Worm (Caenorhabditis elegans) whole organism, L2 larva: Measurements from ENCODE around the gene K08C7.6.

ENCODE experiments used
- R02D3.7 ChIP-seq: fragments of 150-350 bp; optimal IDR thresholded peaks from 2 replicates; lab custom pipeline; 2014; ENCODE audit warnings: missing biosample characterization, missing genetic modification characterization
- alr-1 ChIP-seq: fragments of 150-350 bp; optimal IDR thresholded peaks from 2 replicates; lab custom pipeline; 2014; ENCODE audit warnings: missing biosample characterization, missing genetic modification characterization
- aly-2 ChIP-seq: fragments of 150-350 bp; optimal IDR thresholded peaks from 2 replicates; lab custom pipeline; 2014; ENCODE audit warnings: missing biosample characterization, missing genetic modification characterization
- blmp-1 ChIP-seq: sonication (generic microtip); optimal IDR thresholded peaks from 2 replicates; lab custom pipeline; 2017; ENCODE audit warnings: missing genetic modification characterization, mild to moderate bottlenecking, missing compliant biosample characterization, antibody characterized with exemption, moderate library complexity; ENCODE audit not compliant: insufficient read depth
- fos-1 ChIP-seq: fragments of 150-350 bp; optimal IDR thresholded peaks from 2 replicates; lab custom pipeline; 2014; ENCODE audit warnings: missing biosample characterization, missing genetic modification characterization
- nhr-10 ChIP-seq: sonication (generic microtip); optimal IDR thresholded peaks from 2 replicates; lab custom pipeline; 2017; ENCODE audit warnings: missing biosample characterization, missing genetic modification characterization
- nhr-23 ChIP-seq: fragments of 150-350 bp; optimal IDR thresholded peaks from 2 replicates; lab custom pipeline; 2014; ENCODE audit warnings: missing biosample characterization, missing genetic modification reagents, missing genetic modification characterization
- nhr-237 ChIP-seq: fragments of 150-350 bp; optimal IDR thresholded peaks from 2 replicates; lab custom pipeline; 2014; ENCODE audit warnings: missing biosample characterization, missing genetic modification characterization
- unc-39 ChIP-seq: fragments of 150-350 bp; optimal IDR thresholded peaks from 2 replicates; lab custom pipeline; 2014; ENCODE audit warnings: missing biosample characterization, missing genetic modification characterization
- ztf-11 ChIP-seq: sonication (generic microtip); optimal IDR thresholded peaks from 2 replicates; lab custom pipeline; 2017; ENCODE audit warnings: missing biosample characterization, missing genetic modification characterization

DNA sequence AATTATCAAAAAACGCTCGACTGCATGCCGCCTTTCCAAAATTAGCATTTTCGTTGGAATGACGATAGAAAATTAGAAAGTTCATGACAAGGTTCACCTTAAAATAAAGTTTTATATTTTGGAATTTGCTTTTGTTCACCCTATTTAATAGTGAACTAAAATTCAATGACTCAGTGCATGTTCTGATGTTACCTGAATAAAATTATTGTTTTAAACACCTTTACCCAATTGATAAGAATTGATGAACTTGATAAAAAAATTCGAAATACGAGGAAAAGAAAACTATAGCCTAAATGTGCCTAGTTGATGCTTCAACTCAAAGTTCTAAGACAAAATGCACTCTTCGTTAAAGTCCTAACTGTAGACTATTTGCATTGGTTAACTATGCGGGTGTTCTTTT is 24.6 kb downstream of the K08C7.6 start:
- TF ChIP-seq unc-39 (tag; lab: Kevin White, UChicago) (no peak), nhr-10 (no peak), aly-2 (tag; lab: Kevin White, UChicago) (no peak), alr-1 (tag; lab: Kevin White, UChicago) (no peak), R02D3.7 (tag; lab: Kevin White, UChicago) (no peak), ztf-11 (no peak), nhr-237 (no peak), fos-1 (tag; lab: Kevin White, UChicago) (peak; percentile 62), blmp-1 (tag; lab: Kevin White, UChicago) (no peak), nhr-23 (no peak)
